Fruit fly (Drosophila melanogaster): ENCODE results near the gene sty.

The sty gene

DNA sequence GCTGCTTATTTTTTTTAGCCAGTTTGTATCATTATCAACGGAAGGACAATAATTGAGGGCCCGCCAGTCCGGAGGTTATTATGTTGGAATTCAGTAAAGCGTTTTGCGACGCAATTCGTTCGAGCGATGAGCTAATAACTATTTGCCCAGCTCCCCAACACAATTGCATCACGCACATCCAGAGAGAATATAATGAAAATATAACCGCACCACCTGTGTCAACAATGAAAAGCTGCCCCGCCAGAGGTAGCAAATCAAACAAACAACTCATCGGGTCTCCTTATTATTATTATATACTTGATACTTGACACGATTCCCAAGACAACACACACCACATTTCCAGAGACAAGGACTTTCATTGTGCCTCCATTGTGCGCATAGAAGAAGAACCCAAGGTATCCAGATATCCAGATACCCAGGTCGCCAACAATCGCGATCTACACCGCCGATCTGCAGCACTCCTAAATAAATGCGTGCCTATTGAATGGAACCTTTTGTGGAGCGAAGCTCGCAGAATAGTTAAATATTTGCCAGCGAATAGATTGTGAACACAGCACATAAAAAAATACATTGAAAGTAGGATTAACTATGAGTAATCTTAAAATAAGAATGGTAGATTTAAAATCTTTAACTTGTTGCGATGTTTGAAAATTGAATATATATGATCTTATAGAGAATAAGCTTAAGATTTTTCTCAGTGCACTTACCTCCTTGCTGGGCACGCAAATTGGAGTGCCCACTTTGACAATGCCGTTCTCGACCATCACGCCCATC lies 18.2 kb upstream of the sty start:
- peak in 1 of 2 experiments; percentile 3 for TF ChIP-seq bsh (GFP tag; optimal IDR thresholded peaks at IDR 0.05)
- no peak for TF ChIP-seq CG14965 (GFP tag; optimal IDR thresholded peaks at IDR 0.05; ENCODE audit: borderline replicate concordance)
- no peak for TF ChIP-seq Sry-δ (GFP tag; optimal IDR thresholded peaks at IDR 0.05)
- no peak for TF ChIP-seq so (GFP tag; IDR thresholded peaks at IDR 0.05)
- TF ChIP-seq CG1603 (tag; optimal IDR thresholded peaks at IDR 0.05): no peak
- TF ChIP-seq Med (GFP tag): peak; percentile 12
- no peak for TF ChIP-seq phol (tag; optimal IDR thresholded peaks at IDR 0.05)
- TF ChIP-seq Kr (GFP tag; optimal IDR thresholded peaks at IDR 0.05): no peak
- TF ChIP-seq az2 (GFP tag; optimal IDR thresholded peaks at IDR 0.05): no peak
- no peak for TF ChIP-seq aop (GFP tag; IDR thresholded peaks at IDR 0.05)
- peak; percentile 18 for TF ChIP-seq sens (GFP tag)
- TF ChIP-seq Xbp1 (GFP tag; optimal IDR thresholded peaks at IDR 0.05): no peak
- no peak for TF ChIP-seq esg (GFP tag; conservative IDR thresholded peaks at IDR 0.05)
- TF ChIP-seq CG10147 (GFP tag; optimal IDR thresholded peaks at IDR 0.05): no peak
- TF ChIP-seq CG12104 (GFP tag; optimal IDR thresholded peaks at IDR 0.05): no peak
- TF ChIP-seq z (GFP tag; IDR thresholded peaks at IDR 0.05): no peak
- no peak for TF ChIP-seq emc (GFP tag; optimal IDR thresholded peaks at IDR 0.05)
- no peak for TF ChIP-seq slou (GFP tag; optimal IDR thresholded peaks at IDR 0.05)
- no peak for TF ChIP-seq CG30431 (GFP tag; optimal IDR thresholded peaks at IDR 0.05)
- no peak for TF ChIP-seq CG11093 (GFP tag; IDR thresholded peaks at IDR 0.05)

DNA sequence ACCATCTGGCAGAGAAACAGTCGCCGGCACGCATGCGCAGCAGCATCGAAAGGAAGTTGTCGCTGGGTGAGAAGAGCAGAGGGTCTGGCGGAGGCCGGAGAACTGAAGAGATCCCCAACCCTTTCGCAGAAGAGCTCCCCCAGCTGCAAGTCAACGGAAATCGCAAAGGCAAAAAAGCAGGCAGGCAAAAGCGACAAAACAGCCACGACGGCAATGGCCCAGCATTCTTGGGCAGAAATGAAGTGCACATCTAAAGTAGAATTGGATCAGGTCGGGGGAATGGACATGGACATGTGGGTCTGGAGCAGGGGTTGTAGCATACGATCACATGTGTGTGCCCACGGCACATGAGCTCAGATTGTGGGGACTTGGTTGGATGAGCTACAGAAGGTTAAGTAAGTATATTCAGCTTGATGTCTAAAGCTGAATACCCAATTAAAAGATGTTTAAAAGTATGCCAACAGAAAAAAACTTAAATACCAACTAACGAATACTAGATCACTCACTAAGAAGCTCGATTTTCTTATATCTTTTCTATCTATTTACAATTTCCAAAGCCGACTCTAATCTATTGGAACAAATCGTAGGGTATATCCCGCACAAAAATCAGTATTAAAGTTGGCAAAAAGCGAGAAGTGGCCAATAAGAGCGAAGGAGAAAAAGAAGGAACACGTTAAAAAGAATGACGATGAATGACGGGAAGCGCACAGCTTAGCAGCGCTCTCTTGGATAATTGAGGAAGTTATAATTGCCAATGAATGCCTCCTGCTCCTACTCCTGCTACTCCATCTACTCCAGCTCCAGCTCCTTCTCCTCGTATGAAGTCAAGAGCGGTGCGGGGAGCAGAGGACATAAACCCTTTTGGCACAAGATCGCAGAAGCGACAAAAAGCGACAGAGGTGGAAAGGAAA lies 17.3 kb upstream of the sty start:
- peak; percentile 18 for TF ChIP-seq lbe (GFP tag; optimal IDR thresholded peaks at IDR 0.05)
- TF ChIP-seq da (GFP tag; optimal IDR thresholded peaks at IDR 0.05): no peak
- no peak for TF ChIP-seq phol (tag; optimal IDR thresholded peaks at IDR 0.05)
- TF ChIP-seq bsh (GFP tag; optimal IDR thresholded peaks at IDR 0.05): peak in 1 of 2 experiments; percentile 43
- TF ChIP-seq CG11456 (GFP tag; IDR thresholded peaks at IDR 0.05): 0 out of 3 replicates have a peak, but pooled peaks have one; percentile 19
- no peak for TF ChIP-seq Dbx (GFP tag; IDR thresholded peaks at IDR 0.05)
- no peak for TF ChIP-seq cg (GFP tag; optimal IDR thresholded peaks at IDR 0.05)
- TF ChIP-seq CG3838 (GFP tag; optimal IDR thresholded peaks at IDR 0.05): no peak
- 0 out of 2 replicates have a peak, but pooled peaks have one; percentile 40 for TF ChIP-seq CG11085 (GFP tag; IDR thresholded peaks at IDR 0.05)
- TF ChIP-seq CG12942 (GFP tag; optimal IDR thresholded peaks at IDR 0.05): no peak
- TF ChIP-seq yki (optimal IDR thresholded peaks at IDR 0.05): no peak
- TF ChIP-seq repo (GFP tag; optimal IDR thresholded peaks at IDR 0.05): no peak
- no peak for TF ChIP-seq fd64A (GFP tag; optimal IDR thresholded peaks at IDR 0.05)
- no peak for TF ChIP-seq Med (GFP tag)
- no peak for TF ChIP-seq GATAe (GFP tag; conservative IDR thresholded peaks at IDR 0.05)
- TF ChIP-seq lmd (GFP tag; IDR thresholded peaks at IDR 0.05): no peak
- TF ChIP-seq B-H1 (GFP tag; IDR thresholded peaks at IDR 0.05): no peak
- TF ChIP-seq CG1832 (GFP tag; optimal IDR thresholded peaks at IDR 0.05): peak; percentile 2
- TF ChIP-seq CG16813 (GFP tag; IDR thresholded peaks at IDR 0.05; ENCODE audit: partially characterized antibody): no peak
- no peak for TF ChIP-seq pum (GFP tag; optimal IDR thresholded peaks at IDR 0.05)
- no peak for TF ChIP-seq CG10366 (GFP tag; IDR thresholded peaks at IDR 0.05)
- TF ChIP-seq Usf (GFP tag; optimal IDR thresholded peaks at IDR 0.05): no peak
